Worm (Caenorhabditis elegans) whole organism, L2 larva: ENCODE results near the gene galt-1.

Source experiments
- ama-1 ChIP-seq: fragments of 150-350 bp; optimal IDR thresholded peaks from 2 replicates; lab custom pipeline; 2018; ENCODE audit warnings: inconsistent platforms
- egl-27 ChIP-seq: sonication (generic microtip); optimal IDR thresholded peaks from 3 replicates; lab custom pipeline; 2017; ENCODE audit warnings: missing biosample characterization, missing genetic modification reagents, missing genetic modification characterization
- elt-3 ChIP-seq: sonication (generic microtip); optimal IDR thresholded peaks from 2 replicates; lab custom pipeline; 2017; ENCODE audit warnings: missing biosample characterization, missing genetic modification characterization
- gmeb-1 ChIP-seq: fragments of 150-350 bp; optimal IDR thresholded peaks from 2 replicates; lab custom pipeline; 2014; ENCODE audit warnings: missing biosample characterization, missing genetic modification characterization
- mdl-1 ChIP-seq, 2 experiments: fragments of 150-350 bp in 1 of 2; sonication (generic microtip) in 1 of 2; optimal IDR thresholded peaks; 2 replicates each; lab custom pipeline; 2017; ENCODE audit warnings: missing biosample characterization in 2 of 2, missing genetic modification characterization in 2 of 2
- nhr-11 ChIP-seq: fragments of 150-350 bp; optimal IDR thresholded peaks from 2 replicates; lab custom pipeline; 2014; ENCODE audit warnings: missing biosample characterization, missing genetic modification characterization
- nhr-77 ChIP-seq: fragments of 150-350 bp; optimal IDR thresholded peaks from 2 replicates; lab custom pipeline; 2014; ENCODE audit warnings: missing biosample characterization, missing genetic modification characterization
- ztf-1 ChIP-seq: fragments of 200-800 bp; sonication (Bioruptor generic); conservative IDR thresholded peaks from 2 replicates; pipeline ENCODE4 v1.3.6; 2022; ENCODE audit warnings: missing genetic modification characterization, missing compliant biosample characterization
- ztf-4 ChIP-seq: fragments of 150-350 bp; optimal IDR thresholded peaks from 2 replicates; lab custom pipeline; 2014; ENCODE audit warnings: missing biosample characterization, missing genetic modification characterization

DNA sequence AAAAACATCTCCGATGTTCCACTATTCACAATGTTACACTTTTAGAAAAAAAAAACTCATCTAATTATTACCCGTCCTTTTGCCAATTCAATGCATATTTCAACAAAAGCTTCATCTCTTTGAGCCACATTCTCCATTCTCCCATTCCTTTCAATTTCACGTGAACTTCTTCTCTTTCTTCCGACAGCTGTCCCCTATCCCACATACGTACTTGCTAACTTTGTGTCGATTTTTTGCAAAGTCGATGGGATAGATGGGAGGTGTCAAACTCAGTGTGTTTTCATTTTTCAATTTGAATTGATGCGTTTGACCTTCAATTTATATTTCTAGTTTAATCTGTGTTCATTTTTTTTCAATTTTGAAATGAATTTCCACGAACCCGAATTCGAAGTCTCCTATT is 39.5 kb upstream of the galt-1 start:
- TF ChIP-seq gmeb-1 (tag; lab: Kevin White, UChicago) (no peak), ama-1 (lab: Kevin White, UChicago) (no peak), nhr-11 (tag; lab: Kevin White, UChicago) (no peak), mdl-1 (tag; optimal IDR thresholded peaks at IDR 0.05; lab: Kevin White, UChicago) (no peak), ztf-1 (GFP tag; lab: Robert Waterston, UW) (no peak), ztf-4 (tag; lab: Kevin White, UChicago) (no peak), egl-27 (no peak), elt-3 (no peak), nhr-77 (tag; lab: Kevin White, UChicago) (no peak)
